Worm (Caenorhabditis elegans): ENCODE measurements around the gene tyr-2.

ce11 chrIII:13714950-13715349 lies 29.1 kb upstream of the tyr-2 start:
- no peak for TF ChIP-seq med-1 (GFP tag; optimal IDR thresholded peaks at IDR 0.05; ENCODE audit: insufficient read depth)
- no peak for TF ChIP-seq ztf-29 (GFP tag; IDR thresholded peaks at IDR 0.05)
- TF ChIP-seq flt-1 (GFP tag; IDR thresholded peaks at IDR 0.05), result no peak
- TF ChIP-seq cog-1 (tag; optimal IDR thresholded peaks at IDR 0.05), result no peak
- no peak for TF ChIP-seq tab-1 (GFP tag; IDR thresholded peaks at IDR 0.05)
- no peak for TF ChIP-seq ref-1 (GFP tag; conservative IDR thresholded peaks at IDR 0.05)

Data from whole organism, midembryonic.